Worm (Caenorhabditis elegans) whole organism, young adult: Measurements from ENCODE around the gene F17C11.26.

Source experiments
- B0019.2 ChIP-seq: fragments of 200-800 bp; sonication (Bioruptor generic); conservative IDR thresholded peaks from 2 replicates; pipeline ENCODE4 v1.3.6; 2022; ENCODE audit warnings: missing genetic modification reagents, missing genetic modification characterization, missing compliant biosample characterization
- C17E4.6 ChIP-seq: fragments of 200-800 bp; sonication (Bioruptor generic); IDR thresholded peaks from 2 replicates; pipeline ENCODE4 v1.3.6; 2022; ENCODE audit warnings: missing genetic modification reagents, missing genetic modification characterization, missing compliant biosample characterization
- F57C9.4 ChIP-seq: sonication (generic microtip); optimal IDR thresholded peaks from 2 replicates; lab custom pipeline; 2017; ENCODE audit warnings: mild to moderate bottlenecking, missing genetic modification characterization, missing compliant biosample characterization
- T07F8.4 ChIP-seq: sonication (generic microtip); optimal IDR thresholded peaks from 2 replicates; lab custom pipeline; 2016; ENCODE audit warnings: mild to moderate bottlenecking, missing genetic modification characterization, moderate library complexity, missing compliant biosample characterization
- Y56A3A.18 ChIP-seq: fragments of 200-800 bp; sonication (Bioruptor generic); IDR thresholded peaks from 2 replicates; pipeline ENCODE4 v1.3.6; 2022; ENCODE audit warnings: missing genetic modification reagents, missing genetic modification characterization, missing compliant biosample characterization
- Y95B8A.8 ChIP-seq: fragments of 200-800 bp; sonication (Bioruptor generic); IDR thresholded peaks from 2 replicates; pipeline ENCODE4 v1.3.6; 2022; ENCODE audit warnings: missing genetic modification reagents, missing genetic modification characterization, missing compliant biosample characterization
- akir-1 ChIP-seq: fragments of 200-800 bp; sonication (Bioruptor generic); optimal IDR thresholded peaks from 2 replicates; lab custom pipeline; 2018; ENCODE audit warnings: mild to moderate bottlenecking, missing genetic modification characterization, moderate library complexity, missing compliant biosample characterization
- aptf-2 ChIP-seq: fragments of 200-800 bp; sonication (Bioruptor generic); conservative IDR thresholded peaks from 2 replicates; pipeline ENCODE4 v1.3.6; 2022; ENCODE audit warnings: missing genetic modification reagents, missing genetic modification characterization, missing compliant biosample characterization
- attf-3 ChIP-seq: fragments of 200-800 bp; sonication (Bioruptor generic); conservative IDR thresholded peaks from 2 replicates; pipeline ENCODE4 v1.3.6; 2022; ENCODE audit warnings: missing genetic modification reagents, missing genetic modification characterization, missing compliant biosample characterization
- attf-5 ChIP-seq: fragments of 200-800 bp; sonication (Bioruptor generic); optimal IDR thresholded peaks from 2 replicates; lab custom pipeline; 2018; ENCODE audit warnings: mild to moderate bottlenecking, missing genetic modification characterization, missing compliant biosample characterization
- attf-6 ChIP-seq: fragments of 200-800 bp; sonication (Bioruptor generic); IDR thresholded peaks from 2 replicates; pipeline ENCODE4 v1.3.6; 2022; ENCODE audit warnings: missing genetic modification reagents, missing genetic modification characterization, missing compliant biosample characterization
- bed-1 ChIP-seq: fragments of 200-800 bp; sonication (Bioruptor generic); IDR thresholded peaks from 2 replicates; pipeline ENCODE4 v1.3.6; 2022; ENCODE audit warnings: missing genetic modification reagents, missing genetic modification characterization, missing compliant biosample characterization
- ccch-3 ChIP-seq: fragments of 200-800 bp; sonication (Bioruptor generic); optimal IDR thresholded peaks from 2 replicates; lab custom pipeline; 2018; ENCODE audit warnings: mild to moderate bottlenecking, missing genetic modification characterization, missing compliant biosample characterization
- cebp-2 ChIP-seq: fragments of 200-800 bp; sonication (Bioruptor generic); IDR thresholded peaks from 2 replicates; pipeline ENCODE4 v1.3.6; 2022; ENCODE audit warnings: missing genetic modification characterization, missing compliant biosample characterization
- ceh-27 ChIP-seq: fragments of 200-800 bp; sonication (Bioruptor generic); optimal IDR thresholded peaks from 2 replicates; lab custom pipeline; 2018; ENCODE audit warnings: mild to moderate bottlenecking, missing genetic modification characterization, moderate library complexity, missing compliant biosample characterization
- die-1 ChIP-seq: sonication (generic microtip); optimal IDR thresholded peaks from 2 replicates; lab custom pipeline; 2016; ENCODE audit warnings: missing genotype, mild to moderate bottlenecking, missing genetic modification characterization, missing compliant biosample characterization
- dox-1 ChIP-seq: fragments of 200-800 bp; sonication (Bioruptor generic); IDR thresholded peaks from 2 replicates; pipeline ENCODE4 v1.3.6; 2022; ENCODE audit warnings: missing genetic modification reagents, missing genetic modification characterization, missing compliant biosample characterization
- dpff-1 ChIP-seq: sonication (generic microtip); optimal IDR thresholded peaks from 2 replicates; lab custom pipeline; 2017; ENCODE audit warnings: mild to moderate bottlenecking, missing genetic modification characterization, missing compliant biosample characterization
- dpl-1 ChIP-seq: fragments of 150-350 bp; optimal IDR thresholded peaks from 2 replicates; lab custom pipeline; 2014; ENCODE audit warnings: missing biosample characterization, missing genetic modification reagents, missing genetic modification characterization
- efl-1 ChIP-seq: fragments of 150-350 bp; optimal IDR thresholded peaks from 2 replicates; lab custom pipeline; 2014; ENCODE audit warnings: missing biosample characterization, missing genetic modification reagents, missing genetic modification characterization
- egl-18 ChIP-seq: fragments of 200-800 bp; sonication (Bioruptor generic); IDR thresholded peaks from 2 replicates; pipeline ENCODE4 v1.3.6; 2022; ENCODE audit warnings: missing genetic modification reagents, missing genetic modification characterization, missing compliant biosample characterization
- egl-44 ChIP-seq: fragments of 200-800 bp; sonication (Bioruptor generic); IDR thresholded peaks from 2 replicates; pipeline ENCODE4 v1.3.6; 2022; ENCODE audit warnings: missing genetic modification reagents, missing genetic modification characterization, missing compliant biosample characterization
- ekl-4 ChIP-seq: fragments of 200-800 bp; sonication (Bioruptor generic); IDR thresholded peaks from 2 replicates; pipeline ENCODE4 v1.3.6; 2022; ENCODE audit warnings: missing genetic modification reagents, missing genetic modification characterization, missing compliant biosample characterization
- fkh-3 ChIP-seq: sonication (generic microtip); optimal IDR thresholded peaks from 2 replicates; lab custom pipeline; 2016; ENCODE audit warnings: mild to moderate bottlenecking, missing genetic modification characterization, missing compliant biosample characterization
- hmg-20 ChIP-seq: fragments of 200-800 bp; sonication (Bioruptor generic); IDR thresholded peaks from 2 replicates; pipeline ENCODE4 v1.3.6; 2022; ENCODE audit warnings: missing genetic modification reagents, missing genetic modification characterization, missing compliant biosample characterization
- hsf-1 ChIP-seq: fragments of 200-800 bp; sonication (Bioruptor generic); IDR thresholded peaks from 2 replicates; pipeline ENCODE4 v1.3.6; 2022; ENCODE audit warnings: missing genetic modification reagents, missing genetic modification characterization, missing compliant biosample characterization
- let-526 ChIP-seq: fragments of 200-800 bp; sonication (Bioruptor generic); IDR thresholded peaks from 2 replicates; pipeline ENCODE4 v1.3.6; 2022; ENCODE audit warnings: missing genetic modification reagents, missing genetic modification characterization, missing compliant biosample characterization
- let-607 ChIP-seq, 2 experiments: fragments of 200-800 bp in 1 of 2; sonication (Bioruptor generic) in 1 of 2; sonication (generic microtip) in 1 of 2; optimal IDR thresholded peaks; 2 replicates each; lab custom pipeline; 2016 to 2018; ENCODE audit warnings: mild to moderate bottlenecking in 2 of 2, missing compliant biosample characterization in 2 of 2, missing genetic modification characterization in 2 of 2, moderate library complexity in 2 of 2, missing genotype in 1 of 2
- lin-35 ChIP-seq, 3 experiments: fragments of 150-350 bp in 2 of 3; sonication (generic microtip) in 1 of 3; optimal IDR thresholded peaks; 2 replicates each; lab custom pipeline; 2014 to 2018; ENCODE audit warnings: missing biosample characterization in 3 of 3, missing genetic modification characterization in 3 of 3, missing genetic modification reagents in 3 of 3
- lir-1 ChIP-seq: fragments of 200-800 bp; sonication (Bioruptor generic); conservative IDR thresholded peaks from 2 replicates; pipeline ENCODE4 v1.3.6; 2022; ENCODE audit warnings: missing genetic modification reagents, missing genetic modification characterization, missing compliant biosample characterization
- lsl-1 ChIP-seq: fragments of 200-800 bp; sonication (Bioruptor generic); optimal IDR thresholded peaks from 2 replicates; lab custom pipeline; 2018; ENCODE audit warnings: mild to moderate bottlenecking, missing genetic modification characterization, moderate library complexity, missing compliant biosample characterization
- madf-10 ChIP-seq: sonication (generic microtip); optimal IDR thresholded peaks from 2 replicates; lab custom pipeline; 2016; ENCODE audit warnings: mild to moderate bottlenecking, missing genetic modification characterization, missing compliant biosample characterization
- madf-8 ChIP-seq: fragments of 200-800 bp; sonication (Bioruptor generic); conservative IDR thresholded peaks from 2 replicates; pipeline ENCODE4 v1.3.6; 2022; ENCODE audit warnings: missing genetic modification reagents, missing genetic modification characterization, missing compliant biosample characterization
- mcd-1 ChIP-seq: fragments of 200-800 bp; sonication (Bioruptor generic); IDR thresholded peaks from 2 replicates; pipeline ENCODE4 v1.3.6; 2022; ENCODE audit warnings: missing genetic modification reagents, missing genetic modification characterization, missing compliant biosample characterization
- mxl-1 ChIP-seq: sonication (generic microtip); optimal IDR thresholded peaks from 2 replicates; lab custom pipeline; 2016; ENCODE audit warnings: missing genetic modification characterization, missing compliant biosample characterization
- nfyb-1 ChIP-seq: fragments of 200-800 bp; sonication (Bioruptor generic); IDR thresholded peaks from 2 replicates; pipeline ENCODE4 v1.3.6; 2022; ENCODE audit warnings: missing genetic modification reagents, missing genetic modification characterization, missing compliant biosample characterization
- pbrm-1 ChIP-seq: fragments of 200-800 bp; sonication (Bioruptor generic); IDR thresholded peaks from 2 replicates; pipeline ENCODE4 v1.3.6; 2022; ENCODE audit warnings: missing genetic modification reagents, missing genetic modification characterization, missing compliant biosample characterization
- sdz-38 ChIP-seq: sonication (generic microtip); optimal IDR thresholded peaks from 2 replicates; lab custom pipeline; 2016; ENCODE audit warnings: missing genotype, missing genetic modification characterization, missing compliant biosample characterization
- snpc-1.1 ChIP-seq: sonication (generic microtip); optimal IDR thresholded peaks from 2 replicates; lab custom pipeline; 2017; ENCODE audit warnings: missing genetic modification characterization, mild to moderate bottlenecking, missing compliant biosample characterization, antibody characterized with exemption, moderate library complexity, missing genotype, missing genetic modification reagents; ENCODE audit not compliant: insufficient read depth
- snpc-1.3 ChIP-seq: sonication (generic microtip); optimal IDR thresholded peaks from 2 replicates; lab custom pipeline; 2017; ENCODE audit warnings: missing genetic modification characterization, mild to moderate bottlenecking, missing compliant biosample characterization, antibody characterized with exemption, moderate library complexity, missing genotype, missing genetic modification reagents; ENCODE audit not compliant: insufficient read depth
- sptf-2 ChIP-seq: fragments of 200-800 bp; sonication (Bioruptor generic); optimal IDR thresholded peaks from 2 replicates; lab custom pipeline; 2018; ENCODE audit warnings: mild to moderate bottlenecking, missing genetic modification characterization, missing compliant biosample characterization
- tbp1 ChIP-seq: fragments of 200-800 bp; sonication (Bioruptor generic); optimal IDR thresholded peaks from 2 replicates; lab custom pipeline; 2018; ENCODE audit warnings: mild to moderate bottlenecking, missing genetic modification characterization, missing compliant biosample characterization
- ztf-18 ChIP-seq: sonication (generic microtip); optimal IDR thresholded peaks from 2 replicates; lab custom pipeline; 2016; ENCODE audit warnings: missing genotype, mild to moderate bottlenecking, missing genetic modification characterization, missing compliant biosample characterization
- ztf-22 ChIP-seq: fragments of 200-800 bp; sonication (Bioruptor generic); optimal IDR thresholded peaks from 2 replicates; lab custom pipeline; 2018; ENCODE audit warnings: mild to moderate bottlenecking, missing genetic modification characterization, moderate library complexity, missing compliant biosample characterization
- ztf-25 ChIP-seq: fragments of 200-800 bp; sonication (Bioruptor generic); IDR thresholded peaks from 2 replicates; pipeline ENCODE4 v1.3.6; 2022; ENCODE audit warnings: missing genetic modification reagents, missing genetic modification characterization, missing compliant biosample characterization
- ztf-26 ChIP-seq: sonication (generic microtip); optimal IDR thresholded peaks from 2 replicates; lab custom pipeline; 2017; ENCODE audit warnings: missing genetic modification characterization, missing compliant biosample characterization
- ztf-28 ChIP-seq: fragments of 200-800 bp; sonication (Bioruptor generic); IDR thresholded peaks from 2 replicates; pipeline ENCODE4 v1.3.6; 2022; ENCODE audit warnings: missing genetic modification reagents, missing genetic modification characterization, missing compliant biosample characterization

F17C11.26 gene

DNA sequence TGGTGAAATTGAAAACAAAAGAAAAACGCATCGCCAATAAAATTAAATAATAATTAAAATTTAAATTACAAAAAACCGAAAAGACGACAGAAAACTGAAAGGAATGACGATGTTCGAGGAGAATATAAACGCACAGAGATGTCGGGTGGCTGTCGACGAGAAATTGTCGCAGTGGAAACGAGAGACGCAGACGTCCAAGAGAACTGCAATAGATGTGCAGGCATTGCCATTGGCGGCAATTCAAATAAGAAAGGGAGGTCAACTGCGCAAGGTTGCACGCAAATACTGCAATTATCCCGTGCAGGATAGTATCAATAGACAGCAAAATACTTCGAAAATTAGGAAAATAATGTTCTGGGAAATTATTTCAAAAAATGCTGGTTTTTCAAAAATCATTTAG is 44.1 kb upstream of the F17C11.26 start (continued):
- TF ChIP-seq hsf-1 (GFP tag; lab: Robert Waterston, UW), result peak; percentile 90
- peak; percentile 93 for TF ChIP-seq ztf-28 (GFP tag; lab: Robert Waterston, UW)
- TF ChIP-seq mxl-1 (tag; lab: Kevin White, UChicago), result no peak
- TF ChIP-seq ccch-3 (GFP tag; lab: Kevin White, UChicago), result peak; percentile 79
- TF ChIP-seq ztf-26 (tag; lab: Kevin White, UChicago), result peak; percentile 94
- peak; percentile 95 for TF ChIP-seq bed-1
- peak; percentile 87 for TF ChIP-seq B0019.2 (GFP tag; lab: Robert Waterston, UW)
- peak; percentile 99 for TF ChIP-seq dox-1 (GFP tag; lab: Robert Waterston, UW)
- peak; percentile 81 for TF ChIP-seq snpc-1.1 (tag; lab: Kevin White, UChicago)
- no peak for TF ChIP-seq fkh-3
- peak; percentile 99 for TF ChIP-seq dpl-1 (GFP tag; lab: Kevin White, UChicago)
- TF ChIP-seq hmg-20 (GFP tag; lab: Robert Waterston, UW), result peak; percentile 94
- peak; percentile 98 for TF ChIP-seq ztf-22
- TF ChIP-seq aptf-2 (GFP tag; lab: Robert Waterston, UW), result 0 out of 2 replicates have a peak, but pooled peaks have one; percentile 21
- peak; percentile 87 for TF ChIP-seq lsl-1
- peak; percentile 98 for TF ChIP-seq efl-1 (GFP tag; lab: Kevin White, UChicago)
- TF ChIP-seq F57C9.4 (tag; lab: Kevin White, UChicago), result peak; percentile 82
- TF ChIP-seq mcd-1 (GFP tag; lab: Robert Waterston, UW), result peak; percentile 98
- peak; percentile 84 for TF ChIP-seq dpff-1
- TF ChIP-seq madf-10 (tag; lab: Kevin White, UChicago), result peak; percentile 95
- peak; percentile 98 for TF ChIP-seq nfyb-1 (GFP tag; lab: Robert Waterston, UW)
- TF ChIP-seq madf-8 (GFP tag; lab: Robert Waterston, UW), result peak; percentile 80
- TF ChIP-seq lin-35 (GFP tag; optimal IDR thresholded peaks at IDR 0.05; lab: Kevin White, UChicago), result peak; percentile 94 to 99 (median 99)
- peak; percentile 83 for TF ChIP-seq attf-3 (GFP tag; lab: Robert Waterston, UW)
- peak; percentile 89 for TF ChIP-seq attf-6
- no peak for TF ChIP-seq sdz-38 (tag; lab: Kevin White, UChicago)
- TF ChIP-seq die-1 (tag; lab: Kevin White, UChicago), result peak; percentile 40
- peak; percentile 85 for TF ChIP-seq ztf-18
- TF ChIP-seq egl-44 (GFP tag; lab: Robert Waterston, UW), result peak; percentile 70; the same call in 1 of the 2 replicates
- peak; percentile 90 for TF ChIP-seq lir-1 (GFP tag; lab: Robert Waterston, UW)
- no peak for TF ChIP-seq ztf-25 (GFP tag; lab: Robert Waterston, UW)
- peak; percentile 90 for TF ChIP-seq Y56A3A.18 (GFP tag; lab: Robert Waterston, UW)
- peak; percentile 95 for TF ChIP-seq let-526 (GFP tag; lab: Robert Waterston, UW)
- TF ChIP-seq Y95B8A.8 (GFP tag; lab: Robert Waterston, UW), result peak; percentile 96
- TF ChIP-seq C17E4.6 (GFP tag; lab: Robert Waterston, UW), result peak; percentile 94
- TF ChIP-seq cebp-2 (GFP tag; lab: Robert Waterston, UW), result peak; percentile 89; the same call in 1 of the 2 replicates
- peak; percentile 98 for TF ChIP-seq pbrm-1 (GFP tag; lab: Robert Waterston, UW)
- TF ChIP-seq snpc-1.3 (tag; lab: Kevin White, UChicago), result peak; percentile 80
- peak; percentile 79 for TF ChIP-seq egl-18
- TF ChIP-seq akir-1 (GFP tag; lab: Kevin White, UChicago), result peak; percentile 71
- peak; percentile 97 for TF ChIP-seq ekl-4 (GFP tag; lab: Robert Waterston, UW)
- peak; percentile 98 for TF ChIP-seq ceh-27 (GFP tag; lab: Kevin White, UChicago)
- TF ChIP-seq T07F8.4 (tag; lab: Kevin White, UChicago), result peak; percentile 81
- peak; percentile 100 for TF ChIP-seq attf-5 (GFP tag; lab: Kevin White, UChicago)
- peak; percentile 79 for TF ChIP-seq tbp1 (GFP tag; lab: Kevin White, UChicago)
- TF ChIP-seq sptf-2 (GFP tag; lab: Kevin White, UChicago), result peak; percentile 65
- peak; percentile 100 for TF ChIP-seq let-607 (tag; optimal IDR thresholded peaks at IDR 0.05; lab: Kevin White, UChicago)
